Worm (Caenorhabditis elegans) whole organism, midembryonic: ENCODE results near the gene Y54F10AR.1.

Experiments used
- flt-1 ChIP-seq: fragments of 200-800 bp; sonication (Bioruptor generic); IDR thresholded peaks from 2 replicates; pipeline ENCODE4 v1.3.6; 2022; ENCODE audit warnings: missing genetic modification characterization, missing compliant biosample characterization
- med-1 ChIP-seq: sonication (generic microtip); optimal IDR thresholded peaks from 2 replicates; lab custom pipeline; 2017; ENCODE audit warnings: missing genetic modification characterization, mild to moderate bottlenecking, missing compliant biosample characterization, antibody characterized with exemption, missing genetic modification reagents; ENCODE audit not compliant: insufficient read depth
- ztf-23 ChIP-seq: fragments of 200-800 bp; sonication (Bioruptor generic); IDR thresholded peaks from 2 replicates; pipeline ENCODE4 v1.3.6; 2022; ENCODE audit warnings: missing genetic modification reagents, missing genetic modification characterization, missing compliant biosample characterization

DNA sequence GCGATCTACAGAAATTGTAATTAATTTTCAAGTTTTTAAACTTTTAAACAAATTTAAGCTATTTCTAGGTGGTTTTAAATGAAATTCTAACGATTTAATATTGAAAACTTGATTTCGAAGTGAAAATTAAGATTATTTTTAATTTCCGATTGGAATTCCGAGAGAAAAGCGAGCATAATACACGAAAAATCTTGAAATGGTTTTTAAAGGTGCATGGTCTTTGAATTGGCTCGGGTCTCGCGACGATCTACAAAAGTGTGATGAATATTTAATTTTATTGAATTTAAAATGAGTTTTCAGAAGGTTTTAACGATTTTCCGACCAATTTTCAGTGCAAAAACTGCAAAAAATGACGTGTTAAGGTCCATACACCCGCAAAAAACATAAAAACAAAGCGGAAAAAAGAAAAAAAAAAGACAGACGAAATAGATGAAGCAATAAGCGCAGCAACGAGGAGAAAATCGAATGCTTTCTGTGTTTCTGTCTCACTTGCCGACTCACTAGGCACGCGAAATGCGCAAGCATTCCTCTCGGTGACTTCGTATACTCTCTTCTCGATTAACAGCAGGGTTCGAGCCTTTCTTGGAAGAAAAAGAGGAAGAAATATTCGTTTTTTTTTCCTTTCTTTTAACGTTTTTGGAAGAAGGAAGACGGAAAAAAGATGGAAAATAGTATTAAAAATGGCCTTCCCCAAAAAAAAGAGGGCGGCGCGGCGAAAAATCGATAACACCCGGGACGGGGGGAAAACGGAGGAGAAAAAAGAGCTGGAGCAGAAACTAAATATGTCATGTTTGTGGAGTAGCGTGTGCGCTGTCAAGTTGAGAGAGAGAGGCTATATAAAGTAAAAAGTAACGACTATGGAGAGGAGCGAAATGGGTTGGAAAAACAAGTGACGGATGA lies 1.1 kb upstream of the Y54F10AR.1 start:
- TF ChIP-seq flt-1 (peak; percentile 52; the same call in 1 of the 2 replicates), ztf-23 (0 out of 2 replicates have a peak, but pooled peaks have one; percentile 58), med-1 (GFP tag; lab: Kevin White, UChicago) (no peak)
